Fruit fly (Drosophila melanogaster) whole organism, adult: Measurements from ENCODE around the gene CG13251.

Experiments used
- CG11617 ChIP-seq: fragments of 200-800 bp; sonication (Bioruptor generic); optimal IDR thresholded peaks from 2 replicates; lab custom pipeline; 2017; ENCODE audit warnings: mild to moderate bottlenecking, missing biosample characterization, missing genetic modification reagents, missing genetic modification characterization
- CG12768 ChIP-seq: fragments of 200-800 bp; sonication (Bioruptor generic); optimal IDR thresholded peaks from 2 replicates; lab custom pipeline; 2017; ENCODE audit warnings: missing biosample characterization, missing genetic modification characterization, mild to moderate bottlenecking, moderate library complexity, missing genetic modification reagents
- CG14711 ChIP-seq: fragments of 200-800 bp; sonication (Bioruptor generic); optimal IDR thresholded peaks from 2 replicates; lab custom pipeline; 2018; ENCODE audit warnings: missing biosample characterization, mild to moderate bottlenecking, missing genetic modification characterization, moderate library complexity
- CG1620 ChIP-seq: fragments of 200-800 bp; sonication (Bioruptor generic); optimal IDR thresholded peaks from 2 replicates; lab custom pipeline; 2016; ENCODE audit warnings: missing biosample characterization, missing genetic modification characterization
- CG33017 ChIP-seq: fragments of 200-800 bp; sonication (Bioruptor generic); optimal IDR thresholded peaks from 2 replicates; lab custom pipeline; 2018; ENCODE audit warnings: missing biosample characterization, mild to moderate bottlenecking, missing genetic modification characterization, moderate library complexity
- CG5204 ChIP-seq: fragments of 200-800 bp; sonication (Bioruptor generic); optimal IDR thresholded peaks from 2 replicates; lab custom pipeline; 2016; ENCODE audit warnings: missing biosample characterization, missing genetic modification characterization
- CG7101 ChIP-seq: fragments of 200-800 bp; sonication (Bioruptor generic); optimal IDR thresholded peaks from 2 replicates; lab custom pipeline; 2018; ENCODE audit warnings: missing biosample characterization, mild to moderate bottlenecking, missing genetic modification characterization, moderate library complexity
- Crg-1 ChIP-seq: fragments of 200-800 bp; sonication (Bioruptor generic); optimal IDR thresholded peaks from 2 replicates; lab custom pipeline; 2016; ENCODE audit warnings: missing biosample characterization, missing genetic modification characterization
- Mnt ChIP-seq: fragments of 200-800 bp; sonication (Bioruptor generic); optimal IDR thresholded peaks from 2 replicates; lab custom pipeline; 2016; ENCODE audit warnings: missing biosample characterization, mild to moderate bottlenecking, missing genetic modification characterization
- cic ChIP-seq: fragments of 200-800 bp; sonication (Bioruptor generic); optimal IDR thresholded peaks from 2 replicates; lab custom pipeline; 2017; ENCODE audit warnings: missing biosample characterization, mild to moderate bottlenecking, missing genetic modification characterization, moderate library complexity
- kay ChIP-seq: fragments of 200-800 bp; sonication (Bioruptor generic); peaks from one replicate; lab custom pipeline; 2016; ENCODE audit warnings: missing biosample characterization, missing genetic modification characterization, borderline replicate concordance
- ovo ChIP-seq: fragments of 200-800 bp; sonication (Bioruptor generic); optimal IDR thresholded peaks from 2 replicates; lab custom pipeline; 2016; ENCODE audit warnings: missing biosample characterization, missing genetic modification characterization
- tj ChIP-seq: fragments of 200-800 bp; sonication (Bioruptor generic); optimal IDR thresholded peaks from 3 replicates; lab custom pipeline; 2017; ENCODE audit warnings: missing biosample characterization, mild to moderate bottlenecking, missing genetic modification characterization, moderate library complexity
- toe ChIP-seq: fragments of 200-800 bp; sonication (Bioruptor generic); optimal IDR thresholded peaks from 2 replicates; lab custom pipeline; 2016; ENCODE audit warnings: missing biosample characterization, missing genetic modification characterization

DNA sequence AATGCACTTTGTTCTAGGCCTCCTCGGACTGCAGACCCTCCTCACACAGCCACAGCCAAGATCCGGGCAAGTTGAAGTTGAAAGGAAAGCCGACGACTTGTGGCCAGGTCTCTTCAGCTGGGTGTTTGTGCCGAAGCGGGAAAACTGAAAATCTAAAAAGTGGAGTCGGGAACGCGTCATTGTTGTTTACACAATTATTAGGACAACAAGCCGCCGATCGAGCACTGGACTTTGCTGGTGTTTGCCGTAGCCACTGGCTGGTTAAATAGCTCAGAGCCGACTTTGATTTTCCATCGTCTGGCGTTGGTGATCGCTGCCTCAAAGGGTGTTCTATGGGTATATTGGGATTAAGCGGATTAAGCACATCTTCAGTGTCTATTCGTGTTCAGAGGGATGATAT lies 30.4 kb downstream of the CG13251 start:
- TF ChIP-seq CG33017 (tag; lab: Kevin White, UChicago) (no peak), CG12768 (GFP tag; lab: Kevin White, UChicago) (no peak), CG5204 (no peak), CG11617 (no peak), CG14711 (tag; lab: Kevin White, UChicago) (no peak), Crg-1 (GFP tag; lab: Kevin White, UChicago) (no peak), CG1620 (no peak), Mnt (GFP tag; lab: Kevin White, UChicago) (no peak), toe (no peak), tj (GFP tag; lab: Kevin White, UChicago) (no peak), ovo (GFP tag; lab: Kevin White, UChicago) (no peak), kay (GFP tag; lab: Kevin White, UChicago) (no peak), cic (GFP tag; lab: Kevin White, UChicago) (no peak), CG7101 (tag; lab: Kevin White, UChicago) (no peak)
